Fruit fly (Drosophila melanogaster): ENCODE data around the gene Cht11.
A peak's percentile ranks its signal among the peaks of the same experiment; 100 is the strongest.

Gene Cht11

dm6 chrX:6855366-6856200 is 6.3 kb upstream of the Cht11 start (continued):
- TF ChIP-seq emc (GFP tag; optimal IDR thresholded peaks at IDR 0.05) (no peak), CG6813 (GFP tag; optimal IDR thresholded peaks at IDR 0.05) (peak; percentile 61), pb (GFP tag; optimal IDR thresholded peaks at IDR 0.05) (peak; percentile 51), Hr3 (GFP tag; optimal IDR thresholded peaks at IDR 0.05) (peak; percentile 91), CG6175 (GFP tag; IDR thresholded peaks at IDR 0.05) (no peak), CG1233 (GFP tag; optimal IDR thresholded peaks at IDR 0.05) (peak; percentile 82), CG12155 (GFP tag; optimal IDR thresholded peaks at IDR 0.05) (peak; percentile 53), CG13287 (GFP tag; IDR thresholded peaks at IDR 0.05; ENCODE audit: partially characterized antibody) (no peak), sim (GFP tag; IDR thresholded peaks at IDR 0.05) (peak; percentile 18; the same call in 1 of the 2 replicates), CG10267 (tag; optimal IDR thresholded peaks at IDR 0.05) (peak; percentile 70), CG12104 (GFP tag; optimal IDR thresholded peaks at IDR 0.05) (peak; percentile 78), CG10565 (GFP tag; optimal IDR thresholded peaks at IDR 0.05) (no peak), Awh (GFP tag; IDR thresholded peaks at IDR 0.05) (0 out of 2 replicates have a peak, but pooled peaks have one; percentile 13), CG10147 (GFP tag; optimal IDR thresholded peaks at IDR 0.05) (peak; percentile 61), CG34422 (GFP tag; IDR thresholded peaks at IDR 0.05) (0 out of 3 replicates have a peak, but pooled peaks have one; percentile 55), Dek (tag; optimal IDR thresholded peaks at IDR 0.05) (peak; percentile 91), ewg (GFP tag; optimal IDR thresholded peaks at IDR 0.05) (peak; percentile 87), ci (GFP tag; IDR thresholded peaks at IDR 0.05) (peak; percentile 80), gcm (GFP tag; optimal IDR thresholded peaks at IDR 0.05) (peak; percentile 91), CG32532 (GFP tag; IDR thresholded peaks at IDR 0.05) (peak; percentile 44; the same call in 1 of the 2 replicates), en (GFP tag; optimal IDR thresholded peaks at IDR 0.05) (peak; percentile 77), Bgb (GFP tag; IDR thresholded peaks at IDR 0.05; ENCODE audit: partially characterized antibody) (no peak; the same call in 1 of the 2 replicates), tap (tag; optimal IDR thresholded peaks at IDR 0.05) (peak; percentile 72), Abd-B (GFP tag; optimal IDR thresholded peaks at IDR 0.05) (peak; percentile 95), disco-r (GFP tag; optimal IDR thresholded peaks at IDR 0.05) (peak; percentile 66), Bteb2 (GFP tag; optimal IDR thresholded peaks at IDR 0.05) (peak; percentile 68), Hey (tag; optimal IDR thresholded peaks at IDR 0.05) (no peak), CG14441 (GFP tag; IDR thresholded peaks at IDR 0.05) (peak; percentile 72), CG11723 (GFP tag; optimal IDR thresholded peaks at IDR 0.05) (peak; percentile 78), shn (GFP tag; optimal IDR thresholded peaks at IDR 0.05) (peak; percentile 85), CG9727 (GFP tag; optimal IDR thresholded peaks at IDR 0.05) (peak; percentile 69), Oli (tag; optimal IDR thresholded peaks at IDR 0.05) (peak; percentile 96), hkb (optimal IDR thresholded peaks at IDR 0.05) (no peak), hkb (GFP tag; IDR thresholded peaks at IDR 0.05) (peak; percentile 65), CG13624 (GFP tag; optimal IDR thresholded peaks at IDR 0.05) (peak; percentile 61), CG8388 (GFP tag; optimal IDR thresholded peaks at IDR 0.05) (peak; percentile 78), CG4404 (GFP tag; IDR thresholded peaks at IDR 0.05) (peak; percentile 22; the same call in 1 of the 2 replicates), Ets65A (GFP tag) (peak; percentile 97), Hmr (GFP tag; optimal IDR thresholded peaks at IDR 0.05) (peak; percentile 91), Dfd (GFP tag; optimal IDR thresholded peaks at IDR 0.05) (no peak), zfh1 (GFP tag; IDR thresholded peaks at IDR 0.05) (peak; percentile 51; the same call in 2 of the 3 replicates), ab (GFP tag; optimal IDR thresholded peaks at IDR 0.05) (peak; percentile 50), gsb-n (tag; optimal IDR thresholded peaks at IDR 0.05) (peak; percentile 88), mirr (GFP tag; optimal IDR thresholded peaks at IDR 0.05) (peak; percentile 35), CG9817 (tag; optimal IDR thresholded peaks at IDR 0.05) (peak; percentile 89), wek (GFP tag; optimal IDR thresholded peaks at IDR 0.05) (peak; percentile 63), Meics (GFP tag; optimal IDR thresholded peaks at IDR 0.05) (peak; percentile 75), jumu (GFP tag; optimal IDR thresholded peaks at IDR 0.05) (peak; percentile 63), CHES-1-like (GFP tag; optimal IDR thresholded peaks at IDR 0.05) (peak; percentile 59)
